Fruit fly (Drosophila melanogaster) whole organism, embryonic: ENCODE results near the gene Prosbeta2R2.

Experiments used
- B-H2 ChIP-seq: fragments of 200-800 bp; sonication (Bioruptor generic); optimal IDR thresholded peaks from 2 replicates; lab custom pipeline; 2018; ENCODE audit warnings: missing biosample characterization, mild to moderate bottlenecking, missing genetic modification characterization
- BEAF-32 ChIP-seq: fragments of 200-800 bp; sonication (Bioruptor generic); optimal IDR thresholded peaks from 3 replicates; lab custom pipeline; 2017; ENCODE audit warnings: missing biosample characterization, missing genetic modification characterization, mild to moderate bottlenecking, moderate library complexity, missing genetic modification reagents
- CG11398 ChIP-seq: fragments of 200-800 bp; sonication (Bioruptor generic); optimal IDR thresholded peaks from 2 replicates; lab custom pipeline; 2016; ENCODE audit warnings: missing biosample characterization, missing genetic modification characterization
- CG11456 ChIP-seq: fragments of 200-800 bp; sonication (Bioruptor generic); IDR thresholded peaks from 3 replicates; pipeline ENCODE4 v1.3.6; 2022; ENCODE audit warnings: missing biosample characterization, missing genetic modification characterization
- CG11695 ChIP-seq: fragments of 200-800 bp; sonication (Bioruptor generic); IDR thresholded peaks from 3 replicates; pipeline ENCODE4 v1.3.6; 2022; ENCODE audit warnings: missing biosample characterization, missing genetic modification characterization
- CG13424 ChIP-seq: fragments of 200-800 bp; sonication (Bioruptor generic); optimal IDR thresholded peaks from 2 replicates; lab custom pipeline; 2019; ENCODE audit warnings: missing biosample characterization, mild to moderate bottlenecking, missing genetic modification characterization, moderate library complexity
- CG14860 ChIP-seq: fragments of 200-800 bp; sonication (Bioruptor generic); IDR thresholded peaks from 3 replicates; pipeline ENCODE4 v1.3.6; 2022; ENCODE audit warnings: missing biosample characterization, missing genetic modification characterization; ENCODE audit not compliant: partially characterized antibody
- CG15479 ChIP-seq: fragments of 200-800 bp; sonication (Bioruptor generic); optimal IDR thresholded peaks from 3 replicates; lab custom pipeline; 2019; ENCODE audit warnings: missing biosample characterization, mild to moderate bottlenecking, missing genetic modification characterization, moderate library complexity
- CG15514 ChIP-seq: fragments of 200-800 bp; sonication (Bioruptor generic); optimal IDR thresholded peaks from 3 replicates; lab custom pipeline; 2017; ENCODE audit warnings: missing biosample characterization, missing genetic modification characterization, mild to moderate bottlenecking, moderate library complexity, missing genetic modification reagents
- CG17802 ChIP-seq: fragments of 200-800 bp; sonication (Bioruptor generic); optimal IDR thresholded peaks from 2 replicates; lab custom pipeline; 2018; ENCODE audit warnings: missing biosample characterization, mild to moderate bottlenecking, missing genetic modification characterization, moderate library complexity
- CG2120 ChIP-seq: fragments of 200-800 bp; sonication (Bioruptor generic); optimal IDR thresholded peaks from 3 replicates; lab custom pipeline; 2016; ENCODE audit warnings: missing biosample characterization, missing genetic modification characterization
- CG2129 ChIP-seq: fragments of 200-800 bp; sonication (Bioruptor generic); IDR thresholded peaks from 2 replicates; pipeline ENCODE4 v1.3.6; 2022; ENCODE audit warnings: missing biosample characterization, missing genetic modification characterization; ENCODE audit not compliant: partially characterized antibody
- CG3838 ChIP-seq: fragments of 200-800 bp; sonication (Bioruptor generic); optimal IDR thresholded peaks from 3 replicates; lab custom pipeline; 2016; ENCODE audit warnings: missing biosample characterization, missing genetic modification characterization
- CG4328 ChIP-seq: fragments of 200-800 bp; sonication (Bioruptor generic); optimal IDR thresholded peaks from 3 replicates; lab custom pipeline; 2017; ENCODE audit warnings: missing biosample characterization, missing genetic modification reagents, missing genetic modification characterization
- CG4617 ChIP-seq: fragments of 200-800 bp; sonication (Bioruptor generic); optimal IDR thresholded peaks from 3 replicates; lab custom pipeline; 2016; ENCODE audit warnings: missing biosample characterization, missing genetic modification characterization, borderline replicate concordance
- CG4707 ChIP-seq: fragments of 200-800 bp; sonication (Bioruptor generic); optimal IDR thresholded peaks from 2 replicates; lab custom pipeline; 2018; ENCODE audit warnings: missing biosample characterization, mild to moderate bottlenecking, missing genetic modification characterization, moderate library complexity
- CG4820 ChIP-seq: fragments of 200-800 bp; sonication (Bioruptor generic); optimal IDR thresholded peaks from 3 replicates; lab custom pipeline; 2016; ENCODE audit warnings: missing biosample characterization, missing genetic modification characterization
- CG8765 ChIP-seq: fragments of 200-800 bp; sonication (Bioruptor generic); IDR thresholded peaks from 2 replicates; pipeline ENCODE4 v1.3.6; 2022; ENCODE audit warnings: missing biosample characterization, missing genetic modification characterization
- CG9437 ChIP-seq: fragments of 200-800 bp; sonication (Bioruptor generic); optimal IDR thresholded peaks from 2 replicates; lab custom pipeline; 2018; ENCODE audit warnings: missing biosample characterization, mild to moderate bottlenecking, missing genetic modification characterization
- Dad ChIP-seq: fragments of 200-800 bp; sonication (Bioruptor generic); optimal IDR thresholded peaks from 3 replicates; lab custom pipeline; 2016; ENCODE audit warnings: missing biosample characterization, missing genetic modification characterization
- H2.0 ChIP-seq: fragments of 200-800 bp; sonication (Bioruptor generic); IDR thresholded peaks from 2 replicates; pipeline ENCODE4 v1.3.6; 2022; ENCODE audit warnings: missing biosample characterization, missing genetic modification characterization
- HLHmδ ChIP-seq: fragments of 200-800 bp; sonication (Bioruptor generic); optimal IDR thresholded peaks from 2 replicates; lab custom pipeline; 2018; ENCODE audit warnings: missing biosample characterization, mild to moderate bottlenecking, missing genetic modification characterization, moderate library complexity
- Hand ChIP-seq: fragments of 200-800 bp; sonication (Bioruptor generic); optimal IDR thresholded peaks from 2 replicates; lab custom pipeline; 2017; ENCODE audit warnings: mild to moderate bottlenecking, missing biosample characterization, missing genetic modification reagents, missing genetic modification characterization
- Mad ChIP-seq: fragments of 200-800 bp; sonication (Bioruptor generic); optimal IDR thresholded peaks from 2 replicates; lab custom pipeline; 2016; ENCODE audit warnings: missing biosample characterization, missing genetic modification characterization
- Sin3A ChIP-seq: fragments of >200 bp; optimal IDR thresholded peaks from 2 replicates; lab custom pipeline; 2018
- Sox102F ChIP-seq: fragments of 200-800 bp; sonication (Bioruptor generic); optimal IDR thresholded peaks from 2 replicates; lab custom pipeline; 2018; ENCODE audit warnings: missing biosample characterization, mild to moderate bottlenecking, missing genetic modification characterization, moderate library complexity
- bsh ChIP-seq, 2 experiments: fragments of 200-800 bp; sonication (Bioruptor generic); optimal IDR thresholded peaks; 2 replicates each; lab custom pipeline; 2017 to 2018; ENCODE audit warnings: mild to moderate bottlenecking in 2 of 2, missing biosample characterization in 2 of 2, missing genetic modification characterization in 2 of 2, moderate library complexity in 1 of 2
- croc ChIP-seq: fragments of 200-800 bp; sonication (Bioruptor generic); conservative IDR thresholded peaks from 3 replicates; pipeline ENCODE4 v1.3.6; 2022; ENCODE audit warnings: missing biosample characterization, missing genetic modification characterization
- dimm ChIP-seq: fragments of 200-800 bp; sonication (Bioruptor generic); IDR thresholded peaks from 2 replicates; pipeline ENCODE4 v1.3.6; 2022; ENCODE audit warnings: missing biosample characterization, missing genetic modification characterization
- emc ChIP-seq: fragments of 200-800 bp; sonication (Bioruptor generic); optimal IDR thresholded peaks from 2 replicates; lab custom pipeline; 2016; ENCODE audit warnings: missing biosample characterization, missing genetic modification characterization
- ewg ChIP-seq: fragments of 200-800 bp; sonication (Bioruptor generic); optimal IDR thresholded peaks from 3 replicates; lab custom pipeline; 2017; ENCODE audit warnings: mild to moderate bottlenecking, missing biosample characterization, missing genetic modification reagents, missing genetic modification characterization
- ftz-f1 ChIP-seq: fragments of 200-800 bp; sonication (Bioruptor generic); optimal IDR thresholded peaks from 2 replicates; lab custom pipeline; 2016; ENCODE audit warnings: missing biosample characterization, missing genetic modification characterization
- gfzf ChIP-seq: fragments of 200-800 bp; sonication (Bioruptor generic); optimal IDR thresholded peaks from 2 replicates; lab custom pipeline; 2016; ENCODE audit warnings: missing biosample characterization, mild to moderate bottlenecking, missing genetic modification characterization, moderate library complexity
- grau ChIP-seq: fragments of 200-800 bp; optimal IDR thresholded peaks from 3 replicates; lab custom pipeline; 2019; ENCODE audit warnings: missing biosample characterization, mild to moderate bottlenecking, missing genetic modification characterization, moderate library complexity
- gro ChIP-seq: fragments of 200-800 bp; sonication (Bioruptor generic); optimal IDR thresholded peaks from 2 replicates; lab custom pipeline; 2016; ENCODE audit warnings: missing biosample characterization, missing genetic modification characterization
- hth ChIP-seq: fragments of >200 bp; optimal IDR thresholded peaks from 2 replicates; lab custom pipeline; 2017; ENCODE audit warnings: inconsistent platforms
- lola ChIP-seq, 3 experiments: fragments of >200 bp in 2 of 3; fragments of 200-800 bp in 1 of 3; sonication (Bioruptor generic) in 1 of 3; optimal IDR thresholded peaks; 2 replicates each; lab custom pipeline; 2017 to 2019; ENCODE audit warnings: missing biosample characterization in 3 of 3, missing genetic modification characterization in 3 of 3, mild to moderate bottlenecking in 1 of 3, moderate library complexity in 1 of 3
- nom ChIP-seq: fragments of 200-800 bp; sonication (Bioruptor generic); optimal IDR thresholded peaks from 2 replicates; lab custom pipeline; 2017; ENCODE audit warnings: missing biosample characterization, missing genetic modification characterization, mild to moderate bottlenecking, moderate library complexity, missing genetic modification reagents
- p53 ChIP-seq: fragments of 200-800 bp; sonication (Bioruptor generic); optimal IDR thresholded peaks from 2 replicates; lab custom pipeline; 2016; ENCODE audit warnings: missing biosample characterization, missing genetic modification characterization
- pan ChIP-seq, 4 experiments: fragments of >200 bp in 3 of 4; fragments of 200-800 bp in 1 of 4; sonication (Bioruptor generic) in 1 of 4; optimal IDR thresholded peaks in 3 of 4; IDR thresholded peaks in 1 of 4; 2 replicates each; pipeline versions ENCODE4 v1.3.6 to Lab custom; 2017 to 2022; ENCODE audit warnings: missing biosample characterization in 2 of 4, missing genetic modification characterization in 2 of 4, mixed read lengths in 1 of 4
- pb ChIP-seq: fragments of 200-800 bp; sonication (Bioruptor generic); optimal IDR thresholded peaks from 3 replicates; lab custom pipeline; 2016; ENCODE audit warnings: missing biosample characterization, missing genetic modification characterization
- pros ChIP-seq: fragments of 200-800 bp; sonication (Bioruptor generic); optimal IDR thresholded peaks from 3 replicates; lab custom pipeline; 2019; ENCODE audit warnings: missing biosample characterization, mild to moderate bottlenecking, missing genetic modification characterization, moderate library complexity
- sens ChIP-seq: fragments of 200-800 bp; sonication (Bioruptor generic); peaks from one replicate; lab custom pipeline; 2016; ENCODE audit warnings: missing biosample characterization, missing genetic modification characterization
- shn ChIP-seq: fragments of 200-800 bp; sonication (Bioruptor generic); optimal IDR thresholded peaks from 3 replicates; lab custom pipeline; 2016; ENCODE audit warnings: missing biosample characterization, missing genetic modification characterization
- sisA ChIP-seq: fragments of 200-800 bp; sonication (Bioruptor generic); IDR thresholded peaks from 2 replicates; pipeline ENCODE4 v1.3.6; 2022; ENCODE audit warnings: missing biosample characterization, missing genetic modification characterization
- slp2 ChIP-seq: fragments of 200-800 bp; sonication (Bioruptor generic); optimal IDR thresholded peaks from 2 replicates; lab custom pipeline; 2016; ENCODE audit warnings: missing biosample characterization, missing genetic modification characterization
- tgo ChIP-seq: fragments of 200-800 bp; sonication (Bioruptor generic); IDR thresholded peaks from 3 replicates; pipeline ENCODE4 v1.3.6; 2022; ENCODE audit warnings: missing biosample characterization, missing genetic modification characterization
- tin ChIP-seq: fragments of 200-800 bp; sonication (Bioruptor generic); optimal IDR thresholded peaks from 3 replicates; lab custom pipeline; 2016; ENCODE audit warnings: missing biosample characterization, missing genetic modification characterization
- zfh1 ChIP-seq: fragments of 200-800 bp; sonication (Bioruptor generic); IDR thresholded peaks from 3 replicates; pipeline ENCODE4 v1.3.6; 2022; ENCODE audit warnings: missing biosample characterization, missing genetic modification characterization
- zfh2 ChIP-seq: fragments of 200-800 bp; sonication (Bioruptor generic); optimal IDR thresholded peaks from 2 replicates; lab custom pipeline; 2016; ENCODE audit warnings: missing biosample characterization, missing genetic modification characterization

The Prosbeta2R2 gene

dm6 chr3R:5198302-5198701, 21.0 kb downstream of the Prosbeta2R2 start (continued):
- TF ChIP-seq CG15514 (GFP tag; lab: Kevin White, UChicago) (peak; percentile 72), H2.0 (GFP tag; lab: Robert Waterston, UW) (0 out of 2 replicates have a peak, but pooled peaks have one; percentile 27), CG4820 (GFP tag; lab: Kevin White, UChicago) (no peak), Dad (GFP tag; lab: Kevin White, UChicago) (peak; percentile 6), Hand (peak; percentile 69), B-H2 (peak; percentile 26), pros (GFP tag; lab: Kevin White, UChicago) (no peak), emc (GFP tag; lab: Kevin White, UChicago) (no peak), nom (GFP tag; lab: Kevin White, UChicago) (no peak), hth (no peak), ewg (GFP tag; lab: Kevin White, UChicago) (peak; percentile 31), CG4617 (GFP tag; lab: Kevin White, UChicago) (no peak), tin (GFP tag; lab: Kevin White, UChicago) (peak; percentile 25), CG13424 (tag; lab: Kevin White, UChicago) (peak; percentile 42), CG14860 (GFP tag; lab: Robert Waterston, UW) (no peak), pb (no peak), p53 (GFP tag; lab: Kevin White, UChicago) (no peak), HLHmδ (GFP tag; lab: Kevin White, UChicago) (no peak), CG4707 (GFP tag; lab: Kevin White, UChicago) (no peak), gro (GFP tag; lab: Kevin White, UChicago) (peak; percentile 74), shn (GFP tag; lab: Kevin White, UChicago) (peak; percentile 61), Mad (GFP tag; lab: Kevin White, UChicago) (no peak), grau (tag; lab: Kevin White, UChicago) (peak; percentile 65), gfzf (GFP tag; lab: Kevin White, UChicago) (no peak), sens (peak; percentile 81), dimm (GFP tag; lab: Robert Waterston, UW) (no peak), CG8765 (no peak), bsh (GFP tag; optimal IDR thresholded peaks at IDR 0.05; lab: Kevin White, UChicago) (no peak), CG4328 (no peak), croc (no peak), CG11695 (GFP tag; lab: Robert Waterston, UW) (peak; percentile 64; the same call in 1 of the 3 replicates), CG11456 (GFP tag; lab: Robert Waterston, UW) (no peak), zfh1 (0 out of 3 replicates have a peak, but pooled peaks have one; percentile 50), ftz-f1 (GFP tag; lab: Kevin White, UChicago) (no peak), CG3838 (GFP tag; lab: Kevin White, UChicago) (no peak), CG2129 (GFP tag; lab: Robert Waterston, UW) (no peak), CG2120 (GFP tag; lab: Kevin White, UChicago) (peak; percentile 88), tgo (peak; percentile 32; the same call in 1 of the 3 replicates), BEAF-32 (GFP tag; lab: Kevin White, UChicago) (no peak), Sox102F (GFP tag; lab: Kevin White, UChicago) (peak; percentile 42), CG9437 (GFP tag; lab: Kevin White, UChicago) (no peak), pan (optimal IDR thresholded peaks at IDR 0.05; lab: Kevin White, UChicago) (no peak), pan (GFP tag; optimal IDR thresholded peaks at IDR 0.05 in 1 of 2, IDR thresholded peaks at IDR 0.05 in 1 of 2) (peak in 1 of 2 experiments; percentile 69), lola (GFP tag; optimal IDR thresholded peaks at IDR 0.05; lab: Kevin White, UChicago) (no peak), Sin3A (lab: Kevin White, UChicago) (no peak), zfh2 (GFP tag; lab: Kevin White, UChicago) (peak; percentile 65), sisA (GFP tag; lab: Robert Waterston, UW) (no peak; the same call in 1 of the 2 replicates), CG17802 (tag; lab: Kevin White, UChicago) (no peak), slp2 (GFP tag; lab: Kevin White, UChicago) (no peak), CG11398 (GFP tag; lab: Kevin White, UChicago) (peak; percentile 21), CG15479 (GFP tag; lab: Kevin White, UChicago) (no peak)
